Worm (Caenorhabditis elegans) whole organism, L1 larva: ENCODE results near the gene srr-4.

ENCODE experiments used
- aly-2 ChIP-seq: fragments of 150-350 bp; optimal IDR thresholded peaks from 2 replicates; lab custom pipeline; 2014; ENCODE audit warnings: missing biosample characterization, missing genetic modification characterization
- ama-1 ChIP-seq: fragments of 150-350 bp; optimal IDR thresholded peaks from 2 replicates; lab custom pipeline; 2014
- ceh-88 ChIP-seq: fragments of 200-800 bp; sonication (Bioruptor generic); IDR thresholded peaks from 2 replicates; pipeline ENCODE4 v1.3.6; 2022; ENCODE audit warnings: missing genetic modification characterization, missing compliant biosample characterization
- jun-1 ChIP-seq: fragments of 150-350 bp; optimal IDR thresholded peaks from 2 replicates; lab custom pipeline; 2014; ENCODE audit warnings: missing biosample characterization, missing genetic modification reagents, missing genetic modification characterization
- sox-4 ChIP-seq: sonication (generic microtip); optimal IDR thresholded peaks from 2 replicates; lab custom pipeline; 2016; ENCODE audit warnings: missing genetic modification characterization, missing compliant biosample characterization

- no peak for TF ChIP-seq ama-1
- TF ChIP-seq ceh-88 (GFP tag; lab: Robert Waterston, UW) = no peak
- TF ChIP-seq jun-1 (tag; lab: Kevin White, UChicago) = no peak
- TF ChIP-seq aly-2 (tag; lab: Kevin White, UChicago) = no peak
- TF ChIP-seq sox-4 (tag; lab: Kevin White, UChicago) = no peak
Observed at ce11 chrV:5027640-5028039, 8.6 kb downstream of the srr-4 start, which contains the start of gene cpt-4.
